Fruit fly (Drosophila melanogaster): ENCODE results near the gene CG13126.

DNA sequence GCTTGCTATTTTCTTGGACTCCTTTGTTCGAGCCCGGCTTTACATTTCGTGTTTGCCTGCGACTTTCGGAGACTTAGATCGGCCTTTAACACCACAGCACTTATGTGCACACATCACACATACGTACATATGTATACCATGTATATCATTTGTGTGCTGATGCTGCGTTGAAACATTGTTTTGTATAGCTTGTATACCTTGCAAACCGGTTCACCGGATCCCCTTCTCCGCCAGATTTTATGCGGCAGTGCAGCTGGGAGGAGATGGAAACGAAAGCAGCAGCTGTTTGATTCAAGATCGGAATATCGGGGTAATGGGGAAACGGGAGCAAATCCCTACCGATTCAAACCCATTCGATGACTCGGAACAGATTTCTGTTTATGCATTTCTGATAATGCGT is 7.9 kb downstream of the CG13126 start:
- no peak for TF ChIP-seq pad (GFP tag; optimal IDR thresholded peaks at IDR 0.05)
- TF ChIP-seq Hr96 (GFP tag; optimal IDR thresholded peaks at IDR 0.05), result no peak
- TF ChIP-seq Clk (GFP tag; optimal IDR thresholded peaks at IDR 0.05), result no peak
